Fruit fly (Drosophila melanogaster): ENCODE results near the gene dmt.

dmt gene

DNA sequence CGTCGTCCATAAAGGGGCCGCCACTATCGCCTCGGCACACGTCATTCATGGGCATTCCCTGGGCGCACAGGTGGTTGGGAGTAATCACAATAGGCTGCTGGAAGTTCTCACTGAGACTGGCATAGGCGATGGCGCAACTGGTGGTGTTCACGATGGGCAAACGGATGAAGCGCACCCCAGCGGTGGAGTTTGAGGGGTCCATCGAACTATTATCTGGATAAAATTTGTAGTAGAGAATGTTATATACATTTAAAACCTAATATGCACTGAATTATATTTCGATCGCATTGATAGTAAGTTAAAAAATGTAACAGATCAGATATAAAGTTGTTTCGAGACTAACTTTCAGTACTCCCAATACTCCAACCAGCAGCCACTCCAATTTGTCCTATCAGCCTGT is 32.3 kb downstream of the dmt start, which contains the start of gene CG31415:
Gene CG31415, plus strand, starts transcription at position 301 of the 400 bp plus-strand sequence.
- TF ChIP-seq Snoo (tag; optimal IDR thresholded peaks at IDR 0.05) (no peak), CG15710 (tag; optimal IDR thresholded peaks at IDR 0.05) (no peak), CG8301 (tag; optimal IDR thresholded peaks at IDR 0.05) (no peak), CG32121 (GFP tag; IDR thresholded peaks at IDR 0.05) (no peak)

DNA sequence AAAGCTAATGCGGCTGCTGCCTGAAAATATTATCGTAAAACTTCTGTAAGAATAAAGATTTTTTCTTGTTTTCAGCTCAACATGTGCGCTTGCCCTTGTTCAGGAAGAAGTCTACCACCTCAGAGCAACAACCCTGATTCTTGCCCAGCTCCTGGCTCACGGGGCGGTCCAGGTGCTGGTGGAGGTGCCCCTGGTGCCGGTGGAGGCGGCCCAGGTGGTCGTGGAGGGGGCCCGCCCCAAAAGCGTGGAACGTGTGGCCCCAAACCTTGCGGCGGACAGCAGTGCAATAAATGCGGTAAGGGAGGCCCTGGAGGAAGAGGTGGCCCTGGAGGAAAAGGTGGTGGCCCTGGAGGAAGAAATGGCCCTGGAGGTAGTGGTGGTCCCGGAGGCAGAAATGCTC is 33.1 kb downstream of the dmt start:
- no peak for TF ChIP-seq CG13204 (GFP tag; optimal IDR thresholded peaks at IDR 0.05)
- no peak for TF ChIP-seq CG17806 (tag; optimal IDR thresholded peaks at IDR 0.05)
- TF ChIP-seq Pif1B (GFP tag; optimal IDR thresholded peaks at IDR 0.05): no peak
- TF ChIP-seq CG32121 (GFP tag; IDR thresholded peaks at IDR 0.05): no peak
- TF ChIP-seq CG4496 (GFP tag; IDR thresholded peaks at IDR 0.05): no peak
- no peak for TF ChIP-seq CG12605 (GFP tag; IDR thresholded peaks at IDR 0.05)
- no peak for TF ChIP-seq CG14655 (GFP tag; optimal IDR thresholded peaks at IDR 0.05)
- no peak for TF ChIP-seq CG10348 (GFP tag; IDR thresholded peaks at IDR 0.05)

DNA sequence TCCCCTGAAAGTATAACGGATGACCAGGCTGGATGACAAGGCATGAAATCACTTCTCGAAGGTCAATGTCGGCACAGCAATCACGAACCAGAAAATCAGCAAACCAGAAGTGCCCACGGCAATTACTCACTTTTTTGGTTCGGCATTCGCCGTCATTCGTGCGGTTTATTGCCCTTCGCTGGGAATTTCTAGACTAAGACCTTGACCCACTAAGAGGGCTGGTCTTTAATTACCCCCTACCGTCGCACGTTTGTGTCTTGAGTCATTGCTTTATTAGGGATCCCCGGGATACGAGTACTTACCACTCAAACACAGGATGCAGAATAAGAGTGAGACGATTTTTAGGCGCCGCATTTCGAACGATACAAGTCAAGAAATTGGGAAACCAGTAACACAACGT is 34.5 kb downstream of the dmt start:
- TF ChIP-seq EcR (GFP tag; optimal IDR thresholded peaks at IDR 0.05) (peak; percentile 76), CG8301 (tag; optimal IDR thresholded peaks at IDR 0.05) (no peak)

DNA sequence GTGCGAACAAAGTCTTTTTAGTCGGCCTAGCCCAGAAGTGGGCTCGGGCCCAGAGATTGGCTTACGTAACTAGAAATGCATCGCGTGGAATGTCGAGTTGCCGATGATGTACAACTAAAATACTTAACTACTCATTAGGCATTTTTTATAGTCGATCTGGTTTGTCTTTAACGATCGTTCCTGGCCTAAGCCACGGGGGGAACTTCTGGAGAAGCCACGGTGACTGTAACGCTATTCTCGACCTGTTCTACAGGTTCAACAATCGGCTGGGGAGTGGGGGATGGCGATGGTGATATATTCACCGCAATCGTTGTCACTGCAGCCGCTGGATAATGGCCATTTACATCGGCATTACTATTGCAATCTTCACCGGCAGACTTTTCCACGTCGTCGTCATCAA is 35.3 kb downstream of the dmt start, which contains the start of gene CG34409:
Gene CG34409, minus strand, starts transcription at position 101 of the 400 bp plus-strand sequence.
- TF ChIP-seq EcR (GFP tag; optimal IDR thresholded peaks at IDR 0.05) (peak; percentile 9), fd96Ca (GFP tag; IDR thresholded peaks at IDR 0.05) (no peak), CG9948 (tag; optimal IDR thresholded peaks at IDR 0.05) (no peak), rn (GFP tag; IDR thresholded peaks at IDR 0.05) (no peak)

DNA sequence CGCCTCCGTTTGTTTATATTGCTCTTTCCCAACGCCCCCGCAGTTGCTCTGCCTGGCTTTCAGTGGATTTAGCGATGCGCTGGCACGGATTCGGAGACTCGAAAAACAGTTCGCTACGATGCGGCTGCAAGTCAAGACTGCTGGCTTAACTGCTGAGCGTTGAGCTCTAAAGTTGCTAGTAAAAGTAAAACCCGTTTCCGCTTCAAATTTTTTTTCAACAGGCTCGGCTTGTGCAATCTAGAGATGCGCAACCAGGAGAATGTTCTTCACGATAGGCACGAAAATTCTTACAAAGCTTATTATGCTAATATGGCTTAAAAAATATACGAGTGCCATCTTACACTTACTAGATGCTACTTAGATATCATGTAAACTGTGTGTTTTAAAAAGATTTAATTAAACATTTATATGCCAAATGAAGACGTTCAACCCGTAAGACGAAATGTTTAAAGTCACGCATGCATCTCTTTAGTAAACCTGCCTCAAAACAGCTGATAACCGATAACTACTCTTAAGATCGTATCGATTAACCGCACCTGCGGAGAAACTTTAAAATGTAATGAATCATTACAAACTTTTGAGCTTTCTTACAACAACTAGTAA is 36.4 kb downstream of the dmt start, which contains the start of gene CG12948:
Gene CG12948, minus strand, starts transcription at position 473 of the 603 bp plus-strand sequence.
- peak; percentile 24; the same call in 1 of the 2 replicates for TF ChIP-seq CG32121 (GFP tag; IDR thresholded peaks at IDR 0.05)
- TF ChIP-seq rn (GFP tag; IDR thresholded peaks at IDR 0.05): no peak
- TF ChIP-seq CG9948 (tag; optimal IDR thresholded peaks at IDR 0.05): peak; percentile 24
- TF ChIP-seq CG4496 (GFP tag; IDR thresholded peaks at IDR 0.05): peak; percentile 47; the same call in 1 of the 3 replicates
- peak; percentile 55 for TF ChIP-seq Snoo (tag; optimal IDR thresholded peaks at IDR 0.05)
- peak; percentile 35; the same call in 1 of the 2 replicates for TF ChIP-seq Ets98B (GFP tag; IDR thresholded peaks at IDR 0.05)
- TF ChIP-seq CG17806 (tag; optimal IDR thresholded peaks at IDR 0.05): peak; percentile 23
- peak; percentile 53 for TF ChIP-seq CG15710 (tag; optimal IDR thresholded peaks at IDR 0.05)
- TF ChIP-seq EcR (GFP tag; optimal IDR thresholded peaks at IDR 0.05): peak; percentile 51
- peak; percentile 29 for TF ChIP-seq gl (tag; optimal IDR thresholded peaks at IDR 0.05)
- no peak for TF ChIP-seq CG10348 (GFP tag; IDR thresholded peaks at IDR 0.05)
- TF ChIP-seq CG12605 (GFP tag; IDR thresholded peaks at IDR 0.05): no peak
- peak; percentile 7; the same call in 1 of the 3 replicates for TF ChIP-seq fd96Ca (GFP tag; IDR thresholded peaks at IDR 0.05)
- no peak for TF ChIP-seq D1 (tag; optimal IDR thresholded peaks at IDR 0.05)

DNA sequence ATGACTTTTGCATAAGTTTGCCTTT is 36.7 kb downstream of the dmt start, which contains the start of gene PpD3:
Gene PpD3, plus strand, starts transcription at position 1 of the 25 bp plus-strand sequence.
- no peak for TF ChIP-seq CG32121 (GFP tag; IDR thresholded peaks at IDR 0.05)
- no peak for TF ChIP-seq gl (tag; optimal IDR thresholded peaks at IDR 0.05)
- no peak for TF ChIP-seq rn (GFP tag; IDR thresholded peaks at IDR 0.05)
- no peak for TF ChIP-seq CG8301 (tag; optimal IDR thresholded peaks at IDR 0.05)
- TF ChIP-seq CG15710 (tag; optimal IDR thresholded peaks at IDR 0.05): no peak
- no peak for TF ChIP-seq D1 (tag; optimal IDR thresholded peaks at IDR 0.05)
- TF ChIP-seq CG8159 (tag; optimal IDR thresholded peaks at IDR 0.05): no peak
- no peak for TF ChIP-seq Pif1B (GFP tag; optimal IDR thresholded peaks at IDR 0.05)
- TF ChIP-seq CG10348 (GFP tag; IDR thresholded peaks at IDR 0.05): no peak
- TF ChIP-seq CG34367 (tag; optimal IDR thresholded peaks at IDR 0.05): no peak
- TF ChIP-seq CG17806 (tag; optimal IDR thresholded peaks at IDR 0.05): no peak
- TF ChIP-seq CG4496 (GFP tag; IDR thresholded peaks at IDR 0.05): no peak
- TF ChIP-seq EcR (GFP tag; optimal IDR thresholded peaks at IDR 0.05): no peak
- TF ChIP-seq fd96Ca (GFP tag; IDR thresholded peaks at IDR 0.05): no peak
- TF ChIP-seq CG12605 (GFP tag; IDR thresholded peaks at IDR 0.05): no peak
- no peak for TF ChIP-seq Snoo (tag; optimal IDR thresholded peaks at IDR 0.05)
- TF ChIP-seq CG14655 (GFP tag; optimal IDR thresholded peaks at IDR 0.05): no peak
- TF ChIP-seq Ets98B (GFP tag; IDR thresholded peaks at IDR 0.05): no peak
- no peak for TF ChIP-seq CG13204 (GFP tag; optimal IDR thresholded peaks at IDR 0.05)
- TF ChIP-seq CG9948 (tag; optimal IDR thresholded peaks at IDR 0.05): no peak

DNA sequence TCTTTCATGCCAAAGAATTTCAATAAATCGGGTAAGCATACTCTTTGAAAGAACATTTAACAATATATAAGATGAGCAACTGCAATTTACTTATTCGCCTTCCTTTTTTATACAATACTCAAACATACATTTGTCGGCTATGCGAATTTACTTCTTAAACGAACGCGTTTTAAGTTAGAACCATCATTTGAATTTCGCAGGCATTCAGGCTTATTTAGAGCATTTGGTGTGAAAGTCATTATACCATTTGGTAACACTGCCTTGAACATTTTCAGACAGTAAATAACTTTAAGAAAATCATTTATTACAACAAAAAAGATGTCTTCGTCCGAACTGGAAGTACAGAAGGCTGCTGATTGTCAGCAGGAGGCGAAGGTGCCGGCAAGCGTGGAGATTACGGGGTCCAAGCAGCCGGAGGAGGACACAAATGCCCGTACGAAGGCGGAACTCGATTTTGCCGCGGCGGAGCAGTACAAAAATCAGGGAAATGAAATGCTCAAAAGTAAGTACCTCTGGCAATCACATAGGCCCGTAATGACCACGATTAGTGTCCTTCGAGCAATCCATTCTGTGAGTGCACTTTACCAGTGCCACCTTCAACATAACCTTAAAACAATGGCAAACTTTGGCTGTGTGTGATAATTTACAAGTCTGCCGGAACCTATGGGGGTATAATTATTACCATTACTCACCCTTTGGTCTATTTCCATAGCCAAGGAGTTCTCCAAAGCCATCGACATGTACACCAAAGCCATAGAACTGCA is 37.1 kb downstream of the dmt start:
- TF ChIP-seq CG14655 (GFP tag; optimal IDR thresholded peaks at IDR 0.05): no peak
- no peak for TF ChIP-seq D1 (tag; optimal IDR thresholded peaks at IDR 0.05)
- TF ChIP-seq CG15710 (tag; optimal IDR thresholded peaks at IDR 0.05): no peak
- no peak for TF ChIP-seq fd96Ca (GFP tag; IDR thresholded peaks at IDR 0.05)

All from whole organism, pupa.